Fruit fly (Drosophila melanogaster): Measurements from ENCODE around the gene CG7600.

CG7600 gene

DNA sequence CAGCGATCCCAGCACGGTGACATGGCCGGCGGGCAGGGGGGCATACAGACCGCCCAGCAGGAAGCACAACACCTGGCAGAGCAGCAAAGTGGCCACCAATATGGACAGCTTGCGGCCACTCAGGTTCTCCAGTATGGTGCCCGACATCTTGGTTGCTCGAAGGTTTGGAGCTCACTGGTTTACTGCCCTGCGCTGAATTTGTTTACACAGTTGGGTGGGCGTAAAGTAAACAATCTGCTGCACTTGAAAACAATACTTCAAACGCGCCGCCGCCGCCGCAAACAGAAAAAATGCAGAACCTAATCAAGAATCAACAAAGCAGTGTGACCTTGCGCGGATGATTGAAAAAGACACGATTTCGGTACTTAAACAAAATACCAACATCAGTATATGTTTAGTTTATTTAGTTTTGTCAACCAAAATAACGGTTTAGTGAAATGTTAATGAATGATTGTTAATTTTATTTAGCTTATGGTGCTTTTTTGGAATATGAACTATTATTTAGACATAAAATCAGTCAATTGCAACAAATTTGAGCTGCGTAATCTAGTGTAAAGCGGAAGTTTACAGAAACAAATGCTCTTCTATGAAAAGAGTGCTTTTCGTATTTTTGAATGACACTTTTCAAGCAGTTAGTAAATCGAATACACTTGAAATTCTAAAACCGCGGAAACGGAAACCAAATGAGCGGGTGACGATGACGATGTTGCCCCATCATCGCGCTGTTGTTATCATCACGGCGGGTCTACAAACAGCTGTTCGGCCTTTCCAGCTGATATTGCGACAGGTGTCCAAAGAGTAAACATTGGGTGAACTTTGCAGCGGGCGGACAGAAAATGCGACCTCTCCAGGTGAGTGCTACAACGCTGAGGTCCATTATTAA lies 41.0 kb upstream of the CG7600 start, which contains the start of the genes wls and Adck5 (continued):
- TF ChIP-seq CG15514 (GFP tag; optimal IDR thresholded peaks at IDR 0.05) (peak; percentile 78), lab (GFP tag; optimal IDR thresholded peaks at IDR 0.05) (peak; percentile 85), Lim3 (GFP tag; IDR thresholded peaks at IDR 0.05) (no peak), CG17612 (GFP tag; IDR thresholded peaks at IDR 0.05) (no peak), aop (GFP tag; IDR thresholded peaks at IDR 0.05) (no peak), CG16779 (GFP tag; IDR thresholded peaks at IDR 0.05) (peak; percentile 38; the same call in 1 of the 2 replicates), her (GFP tag; optimal IDR thresholded peaks at IDR 0.05) (peak; percentile 46), CG10366 (GFP tag; IDR thresholded peaks at IDR 0.05) (no peak), dysf (GFP tag; IDR thresholded peaks at IDR 0.05) (peak; percentile 50; the same call in 1 of the 3 replicates), Blimp-1 (GFP tag; optimal IDR thresholded peaks at IDR 0.05) (no peak), mam (GFP tag; optimal IDR thresholded peaks at IDR 0.05) (peak; percentile 3), sob (GFP tag; IDR thresholded peaks at IDR 0.05) (peak; percentile 55; the same call in 1 of the 2 replicates), CG18619 (GFP tag; optimal IDR thresholded peaks at IDR 0.05) (peak; percentile 27), CG15073 (GFP tag; optimal IDR thresholded peaks at IDR 0.05) (no peak), CG17359 (tag; optimal IDR thresholded peaks at IDR 0.05) (no peak), al (GFP tag; IDR thresholded peaks at IDR 0.05) (no peak), CG32767 (GFP tag; IDR thresholded peaks at IDR 0.05) (no peak), CG1647 (GFP tag; optimal IDR thresholded peaks at IDR 0.05) (no peak), gfzf (GFP tag; optimal IDR thresholded peaks at IDR 0.05) (peak; percentile 83), CG2120 (GFP tag; optimal IDR thresholded peaks at IDR 0.05) (no peak), pita (GFP tag; optimal IDR thresholded peaks at IDR 0.05) (no peak), CG11398 (GFP tag; optimal IDR thresholded peaks at IDR 0.05) (peak; percentile 45), toy (GFP tag; IDR thresholded peaks at IDR 0.05) (no peak), MTF-1 (GFP tag; optimal IDR thresholded peaks at IDR 0.05; ENCODE audit: borderline replicate concordance) (peak; percentile 80), CG13894 (tag; optimal IDR thresholded peaks at IDR 0.05) (no peak), gcm2 (GFP tag; optimal IDR thresholded peaks at IDR 0.05) (peak; percentile 3), fu2 (GFP tag; optimal IDR thresholded peaks at IDR 0.05) (peak; percentile 9), az2 (GFP tag; optimal IDR thresholded peaks at IDR 0.05) (no peak), tup (GFP tag; optimal IDR thresholded peaks at IDR 0.05) (no peak), CG2889 (GFP tag; IDR thresholded peaks at IDR 0.05) (no peak), gsb-n (tag; optimal IDR thresholded peaks at IDR 0.05) (no peak), Hand (GFP tag; optimal IDR thresholded peaks at IDR 0.05) (no peak), jigr1 (GFP tag; IDR thresholded peaks at IDR 0.05) (no peak), Six4 (GFP tag; optimal IDR thresholded peaks at IDR 0.05) (no peak), Dek (tag; optimal IDR thresholded peaks at IDR 0.05) (no peak), CG2678 (tag; optimal IDR thresholded peaks at IDR 0.05) (no peak), Xbp1 (GFP tag; optimal IDR thresholded peaks at IDR 0.05) (peak; percentile 26), CG4707 (GFP tag; optimal IDR thresholded peaks at IDR 0.05) (peak; percentile 45), CG11695 (GFP tag; IDR thresholded peaks at IDR 0.05) (no peak), CG1602 (GFP tag; optimal IDR thresholded peaks at IDR 0.05) (no peak), HHEX (GFP tag; optimal IDR thresholded peaks at IDR 0.05) (peak; percentile 58), CG3163 (GFP tag; optimal IDR thresholded peaks at IDR 0.05) (no peak), Ravus (GFP tag; IDR thresholded peaks at IDR 0.05) (no peak), CG9932 (GFP tag; IDR thresholded peaks at IDR 0.05) (no peak), run (tag; optimal IDR thresholded peaks at IDR 0.05) (no peak), CG32532 (GFP tag; IDR thresholded peaks at IDR 0.05) (0 out of 2 replicates have a peak, but pooled peaks have one; percentile 32), Scr (GFP tag; IDR thresholded peaks at IDR 0.05; ENCODE audit: partially characterized antibody) (no peak; the same call in 1 of the 2 replicates), CG13624 (GFP tag; optimal IDR thresholded peaks at IDR 0.05) (peak; percentile 45), nmo (GFP tag; optimal IDR thresholded peaks at IDR 0.05) (peak; percentile 45)
